Fruit fly (Drosophila melanogaster) whole organism, embryonic: ENCODE measurements around the gene Drgx.

Source experiments
- Atf3 ChIP-seq: fragments of 200-800 bp; sonication (Bioruptor generic); optimal IDR thresholded peaks from 3 replicates; lab custom pipeline; 2016; ENCODE audit warnings: missing biosample characterization, missing genetic modification characterization
- BEAF-32 ChIP-seq: fragments of 200-800 bp; sonication (Bioruptor generic); optimal IDR thresholded peaks from 3 replicates; lab custom pipeline; 2017; ENCODE audit warnings: missing biosample characterization, missing genetic modification characterization, mild to moderate bottlenecking, moderate library complexity, missing genetic modification reagents
- BtbVII ChIP-seq: fragments of 200-800 bp; sonication (Bioruptor generic); optimal IDR thresholded peaks from 3 replicates; lab custom pipeline; 2017; ENCODE audit warnings: missing biosample characterization, mild to moderate bottlenecking, missing genetic modification characterization
- CG10366 ChIP-seq: fragments of 200-800 bp; sonication (Bioruptor generic); IDR thresholded peaks from 2 replicates; pipeline ENCODE4 v1.3.6; 2022; ENCODE audit warnings: missing biosample characterization, missing genetic modification characterization
- CG11247 ChIP-seq: fragments of 200-800 bp; sonication (Bioruptor generic); IDR thresholded peaks from 2 replicates; pipeline ENCODE4 v1.3.6; 2022; ENCODE audit warnings: missing biosample characterization, missing genetic modification characterization
- CG11504 ChIP-seq: fragments of 200-800 bp; sonication (Bioruptor generic); optimal IDR thresholded peaks from 3 replicates; lab custom pipeline; 2019; ENCODE audit warnings: missing biosample characterization, mild to moderate bottlenecking, missing genetic modification characterization, moderate library complexity
- CG13123 ChIP-seq: fragments of 200-800 bp; sonication (Bioruptor generic); optimal IDR thresholded peaks from 2 replicates; lab custom pipeline; 2016; ENCODE audit warnings: missing biosample characterization, missing genetic modification characterization
- CG13424 ChIP-seq: fragments of 200-800 bp; sonication (Bioruptor generic); optimal IDR thresholded peaks from 2 replicates; lab custom pipeline; 2019; ENCODE audit warnings: missing biosample characterization, mild to moderate bottlenecking, missing genetic modification characterization, moderate library complexity
- CG13775 ChIP-seq: fragments of 200-800 bp; sonication (Bioruptor generic); optimal IDR thresholded peaks from 3 replicates; lab custom pipeline; 2017; ENCODE audit warnings: missing biosample characterization, mild to moderate bottlenecking, missing genetic modification characterization
- CG14014 ChIP-seq: fragments of 200-800 bp; sonication (Bioruptor generic); IDR thresholded peaks from 2 replicates; pipeline ENCODE4 v1.3.6; 2022; ENCODE audit warnings: missing biosample characterization, missing genetic modification characterization
- CG14667 ChIP-seq: fragments of 200-800 bp; sonication (Bioruptor generic); IDR thresholded peaks from 2 replicates; pipeline ENCODE4 v1.3.6; 2022; ENCODE audit warnings: missing biosample characterization, missing genetic modification characterization
- CG1529 ChIP-seq: fragments of 200-800 bp; sonication (Bioruptor generic); optimal IDR thresholded peaks from 3 replicates; lab custom pipeline; 2018; ENCODE audit warnings: missing biosample characterization, missing genetic modification characterization
- CG1602 ChIP-seq: fragments of 200-800 bp; sonication (Bioruptor generic); optimal IDR thresholded peaks from 3 replicates; lab custom pipeline; 2016; ENCODE audit warnings: missing biosample characterization, missing genetic modification characterization
- CG17802 ChIP-seq: fragments of 200-800 bp; sonication (Bioruptor generic); optimal IDR thresholded peaks from 2 replicates; lab custom pipeline; 2018; ENCODE audit warnings: missing biosample characterization, mild to moderate bottlenecking, missing genetic modification characterization, moderate library complexity
- CG18764 ChIP-seq: fragments of 200-800 bp; sonication (Bioruptor generic); optimal IDR thresholded peaks from 3 replicates; lab custom pipeline; 2016; ENCODE audit warnings: missing biosample characterization, missing genetic modification characterization
- CG3163 ChIP-seq: fragments of 200-800 bp; sonication (Bioruptor generic); optimal IDR thresholded peaks from 3 replicates; lab custom pipeline; 2016; ENCODE audit warnings: missing biosample characterization, missing genetic modification characterization
- CG3726 ChIP-seq: fragments of 200-800 bp; sonication (Bioruptor generic); IDR thresholded peaks from 3 replicates; pipeline ENCODE4, ENCODE4 v1.3.6; 2022; ENCODE audit warnings: missing biosample characterization, missing genetic modification characterization
- CG4854 ChIP-seq: fragments of 200-800 bp; sonication (Bioruptor generic); optimal IDR thresholded peaks from 2 replicates; lab custom pipeline; 2016; ENCODE audit warnings: missing biosample characterization, missing genetic modification characterization, inconsistent platforms
- CG8944 ChIP-seq: fragments of 200-800 bp; sonication (Bioruptor generic); optimal IDR thresholded peaks from 3 replicates; lab custom pipeline; 2016; ENCODE audit warnings: missing biosample characterization, missing genetic modification characterization
- CTCF ChIP-seq: fragments of 200-800 bp; sonication (Bioruptor generic); optimal IDR thresholded peaks from 2 replicates; lab custom pipeline; 2017; ENCODE audit warnings: missing biosample characterization, mild to moderate bottlenecking, missing genetic modification characterization, moderate library complexity
- Dp ChIP-seq: fragments of 200-800 bp; sonication (Bioruptor generic); optimal IDR thresholded peaks from 2 replicates; lab custom pipeline; 2018; ENCODE audit warnings: missing biosample characterization, mild to moderate bottlenecking, missing genetic modification characterization, moderate library complexity
- Fer3 ChIP-seq: fragments of 200-800 bp; sonication (Bioruptor generic); optimal IDR thresholded peaks from 2 replicates; lab custom pipeline; 2018; ENCODE audit warnings: missing biosample characterization, mild to moderate bottlenecking, missing genetic modification characterization, moderate library complexity
- GATAe ChIP-seq: fragments of 200-800 bp; sonication (Bioruptor generic); conservative IDR thresholded peaks from 2 replicates; pipeline ENCODE4 v1.3.6; 2022; ENCODE audit warnings: missing biosample characterization, missing genetic modification characterization
- HLH4C ChIP-seq: fragments of 200-800 bp; sonication (Bioruptor generic); IDR thresholded peaks from 3 replicates; pipeline ENCODE4 v1.3.6; 2022; ENCODE audit warnings: missing biosample characterization, missing genetic modification characterization; ENCODE audit not compliant: partially characterized antibody
- HmgZ ChIP-seq: fragments of 200-800 bp; sonication (Bioruptor generic); optimal IDR thresholded peaks from 2 replicates; lab custom pipeline; 2018; ENCODE audit warnings: missing biosample characterization, mild to moderate bottlenecking, missing genetic modification characterization
- Hr39 ChIP-seq: fragments of >200 bp; optimal IDR thresholded peaks from 2 replicates; lab custom pipeline; 2017
- Hsf ChIP-seq: fragments of 200-800 bp; sonication (Bioruptor generic); optimal IDR thresholded peaks from 3 replicates; lab custom pipeline; 2016; ENCODE audit warnings: missing biosample characterization, missing genetic modification characterization
- Meics ChIP-seq: fragments of 200-800 bp; sonication (Bioruptor generic); optimal IDR thresholded peaks from 2 replicates; lab custom pipeline; 2017; ENCODE audit warnings: missing biosample characterization, mild to moderate bottlenecking, missing genetic modification characterization
- Mrtf ChIP-seq: fragments of 200-800 bp; sonication (Bioruptor generic); IDR thresholded peaks from 3 replicates; pipeline ENCODE4 v1.3.6; 2022; ENCODE audit warnings: missing biosample characterization, missing genetic modification characterization
- NK7.1 ChIP-seq: fragments of 200-800 bp; sonication (Bioruptor generic); optimal IDR thresholded peaks from 3 replicates; lab custom pipeline; 2016; ENCODE audit warnings: missing biosample characterization, missing genetic modification characterization
- Nf-YC ChIP-seq: fragments of 200-800 bp; optimal IDR thresholded peaks from 3 replicates; lab custom pipeline; 2019; ENCODE audit warnings: missing biosample characterization, mild to moderate bottlenecking, missing genetic modification characterization, moderate library complexity
- Scr ChIP-seq: fragments of 200-800 bp; sonication (Bioruptor generic); IDR thresholded peaks from 2 replicates; pipeline ENCODE4 v1.3.6; 2022; ENCODE audit warnings: missing biosample characterization, missing genetic modification characterization; ENCODE audit not compliant: partially characterized antibody
- Usf ChIP-seq: fragments of 200-800 bp; sonication (Bioruptor generic); optimal IDR thresholded peaks from 2 replicates; lab custom pipeline; 2017; ENCODE audit warnings: missing genotype, missing biosample characterization, missing genetic modification characterization
- ac ChIP-seq: fragments of 200-800 bp; sonication (Bioruptor generic); optimal IDR thresholded peaks from 3 replicates; lab custom pipeline; 2017; ENCODE audit warnings: missing biosample characterization, mild to moderate bottlenecking, missing genetic modification characterization
- caup ChIP-seq: fragments of 200-800 bp; sonication (Bioruptor generic); optimal IDR thresholded peaks from 3 replicates; lab custom pipeline; 2017; ENCODE audit warnings: missing biosample characterization, mild to moderate bottlenecking, missing genetic modification characterization, moderate library complexity; ENCODE audit not compliant: severe bottlenecking
- croc ChIP-seq: fragments of 200-800 bp; sonication (Bioruptor generic); conservative IDR thresholded peaks from 3 replicates; pipeline ENCODE4 v1.3.6; 2022; ENCODE audit warnings: missing biosample characterization, missing genetic modification characterization
- crol ChIP-seq: fragments of 200-800 bp; sonication (Bioruptor generic); IDR thresholded peaks from 2 replicates; pipeline ENCODE4 v1.3.6; 2022; ENCODE audit warnings: missing biosample characterization, missing genetic modification characterization
- dysf ChIP-seq: fragments of 200-800 bp; sonication (Bioruptor generic); IDR thresholded peaks from 3 replicates; pipeline ENCODE4 v1.3.6; 2022; ENCODE audit warnings: missing biosample characterization, missing genetic modification characterization
- fru ChIP-seq: fragments of >200 bp; optimal IDR thresholded peaks from 2 replicates; lab custom pipeline; 2017
- gcm ChIP-seq: fragments of 200-800 bp; sonication (Bioruptor generic); optimal IDR thresholded peaks from 2 replicates; lab custom pipeline; 2019; ENCODE audit warnings: missing biosample characterization, mild to moderate bottlenecking, missing genetic modification characterization, moderate library complexity
- ind ChIP-seq: fragments of 200-800 bp; sonication (Bioruptor generic); optimal IDR thresholded peaks from 3 replicates; lab custom pipeline; 2016; ENCODE audit warnings: missing biosample characterization, missing genetic modification characterization
- jing ChIP-seq: fragments of 200-800 bp; sonication (Bioruptor generic); optimal IDR thresholded peaks from 2 replicates; lab custom pipeline; 2018; ENCODE audit warnings: missing biosample characterization, mild to moderate bottlenecking, missing genetic modification characterization
- kah ChIP-seq: fragments of 200-800 bp; sonication (Bioruptor generic); optimal IDR thresholded peaks from 2 replicates; lab custom pipeline; 2018; ENCODE audit warnings: missing biosample characterization, mild to moderate bottlenecking, missing genetic modification characterization
- odd ChIP-seq: fragments of 200-800 bp; sonication (Bioruptor generic); optimal IDR thresholded peaks from 2 replicates; lab custom pipeline; 2017; ENCODE audit warnings: missing biosample characterization, mild to moderate bottlenecking, missing genetic modification characterization
- pros ChIP-seq: fragments of 200-800 bp; sonication (Bioruptor generic); optimal IDR thresholded peaks from 3 replicates; lab custom pipeline; 2019; ENCODE audit warnings: missing biosample characterization, mild to moderate bottlenecking, missing genetic modification characterization, moderate library complexity
- pum ChIP-seq: fragments of 200-800 bp; sonication (Bioruptor generic); optimal IDR thresholded peaks from 2 replicates; lab custom pipeline; 2016; ENCODE audit warnings: missing biosample characterization, missing genetic modification characterization
- ranshi ChIP-seq: fragments of 200-800 bp; sonication (Bioruptor generic); IDR thresholded peaks from 2 replicates; pipeline ENCODE4 v1.3.6; 2022; ENCODE audit warnings: missing biosample characterization, missing genetic modification characterization
- seq ChIP-seq: fragments of 200-800 bp; sonication (Bioruptor generic); IDR thresholded peaks from 2 replicates; pipeline ENCODE4 v1.3.6; 2022; ENCODE audit warnings: missing biosample characterization, missing genetic modification characterization
- slp2 ChIP-seq: fragments of 200-800 bp; sonication (Bioruptor generic); optimal IDR thresholded peaks from 2 replicates; lab custom pipeline; 2016; ENCODE audit warnings: missing biosample characterization, missing genetic modification characterization
- sob ChIP-seq: fragments of 200-800 bp; sonication (Bioruptor generic); IDR thresholded peaks from 2 replicates; pipeline ENCODE4 v1.3.6; 2022; ENCODE audit warnings: missing biosample characterization, missing genetic modification characterization
- tap ChIP-seq: fragments of 200-800 bp; optimal IDR thresholded peaks from 3 replicates; lab custom pipeline; 2019; ENCODE audit warnings: missing biosample characterization, mild to moderate bottlenecking, missing genetic modification characterization, moderate library complexity
- tin ChIP-seq: fragments of 200-800 bp; sonication (Bioruptor generic); optimal IDR thresholded peaks from 3 replicates; lab custom pipeline; 2016; ENCODE audit warnings: missing biosample characterization, missing genetic modification characterization
- unpg ChIP-seq: fragments of 200-800 bp; sonication (Bioruptor generic); optimal IDR thresholded peaks from 3 replicates; lab custom pipeline; 2018; ENCODE audit warnings: missing biosample characterization, mild to moderate bottlenecking, missing genetic modification characterization, moderate library complexity

Gene Drgx

DNA sequence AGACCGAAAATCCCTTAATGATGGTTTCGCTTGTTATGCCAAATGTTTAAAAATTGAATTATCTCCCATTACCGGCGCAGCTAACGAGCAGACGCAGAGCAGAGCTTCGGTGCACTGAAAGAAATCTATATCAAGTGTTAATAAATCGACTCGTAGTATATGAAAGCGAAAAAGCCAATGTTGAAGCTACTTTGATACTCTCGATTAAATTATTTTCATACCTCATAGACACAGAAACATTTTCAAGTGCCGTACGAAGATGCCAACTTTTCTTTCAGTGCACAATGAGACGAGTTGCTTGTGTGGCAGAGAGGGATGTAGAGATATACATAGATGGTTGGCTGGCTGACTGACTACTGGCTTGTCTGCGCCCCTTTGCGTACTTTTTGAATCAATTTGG, 13.2 kb downstream of the Drgx start (continued):
- TF ChIP-seq ranshi (no peak), CG13424 (no peak), CG3726 (GFP tag; lab: Robert Waterston, UW) (no peak), CG3163 (GFP tag; lab: Kevin White, UChicago) (no peak), Nf-YC (tag; lab: Kevin White, UChicago) (no peak), HLH4C (no peak), CG4854 (GFP tag; lab: Kevin White, UChicago) (no peak), kah (no peak), Atf3 (GFP tag; lab: Kevin White, UChicago) (no peak), ind (GFP tag; lab: Kevin White, UChicago) (no peak), Fer3 (no peak), CG17802 (tag; lab: Kevin White, UChicago) (peak; percentile 15), BtbVII (GFP tag; lab: Kevin White, UChicago) (no peak), CG11504 (tag; lab: Kevin White, UChicago) (no peak), CG13775 (GFP tag; lab: Kevin White, UChicago) (no peak), Hr39 (lab: Kevin White, UChicago) (no peak), gcm (GFP tag; lab: Kevin White, UChicago) (no peak), Dp (GFP tag; lab: Kevin White, UChicago) (no peak), CG10366 (no peak), CG1602 (GFP tag; lab: Kevin White, UChicago) (no peak), sob (GFP tag; lab: Robert Waterston, UW) (no peak; the same call in 1 of the 2 replicates), pum (GFP tag; lab: Kevin White, UChicago) (peak; percentile 19), CG1529 (GFP tag; lab: Kevin White, UChicago) (no peak), tin (GFP tag; lab: Kevin White, UChicago) (peak; percentile 31), dysf (GFP tag; lab: Robert Waterston, UW) (no peak), CG18764 (GFP tag; lab: Kevin White, UChicago) (no peak), GATAe (no peak), croc (GFP tag; lab: Robert Waterston, UW) (peak; percentile 59), HmgZ (tag; lab: Kevin White, UChicago) (no peak)

DNA sequence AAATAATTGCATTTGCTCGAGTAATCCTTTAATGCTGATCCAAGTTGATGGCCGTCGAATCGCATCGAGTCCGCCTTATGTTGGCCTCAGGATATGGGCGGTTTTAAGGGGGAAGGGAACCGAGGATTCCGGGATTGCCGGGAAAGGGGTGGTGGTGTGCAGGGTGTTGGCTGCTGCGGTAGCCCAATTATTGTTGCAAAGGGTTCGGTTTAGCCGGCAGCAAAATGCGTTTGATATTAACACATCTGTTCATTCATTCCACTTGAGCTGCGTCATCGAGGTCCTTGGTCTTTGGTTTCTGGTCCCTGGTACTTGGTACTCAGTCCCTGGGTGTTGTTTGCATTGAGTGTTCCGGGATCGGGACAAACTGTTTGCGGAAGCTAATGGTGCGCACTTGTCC, 18.8 kb downstream of the Drgx start:
- TF ChIP-seq fru (lab: Kevin White, UChicago) (no peak), crol (GFP tag; lab: Robert Waterston, UW) (peak; percentile 31; the same call in 1 of the 2 replicates), Hsf (GFP tag; lab: Kevin White, UChicago) (no peak), ac (GFP tag; lab: Kevin White, UChicago) (no peak), pros (GFP tag; lab: Kevin White, UChicago) (peak; percentile 57), Mrtf (0 out of 3 replicates have a peak, but pooled peaks have one; percentile 11), tap (tag; lab: Kevin White, UChicago) (peak; percentile 50), Usf (GFP tag; lab: Kevin White, UChicago) (no peak)

DNA sequence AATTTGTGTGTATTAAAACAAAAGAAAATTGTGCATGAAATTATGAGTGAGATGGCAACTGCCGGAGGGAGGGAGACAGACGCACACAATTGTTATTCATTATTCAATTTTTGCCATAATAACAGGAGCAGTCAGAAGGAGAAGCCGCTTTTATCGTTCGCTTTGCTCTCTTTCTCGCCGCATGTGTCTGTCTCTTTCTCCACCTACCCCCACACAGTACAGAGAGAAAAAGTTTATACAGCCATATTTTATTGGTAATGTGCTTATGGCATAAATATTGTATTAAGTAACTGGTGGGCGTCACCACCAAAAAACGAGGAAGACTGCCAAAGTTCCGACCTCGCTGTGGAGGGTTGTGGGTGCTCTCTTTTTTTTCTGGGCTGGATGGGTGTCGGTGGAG, 19.9 kb downstream of the Drgx start:
- TF ChIP-seq NK7.1 (GFP tag; lab: Kevin White, UChicago) (no peak), slp2 (no peak), CG8944 (GFP tag; lab: Kevin White, UChicago) (no peak), Scr (GFP tag; lab: Robert Waterston, UW) (no peak), CG11247 (GFP tag; lab: Robert Waterston, UW) (no peak), unpg (GFP tag; lab: Kevin White, UChicago) (no peak), jing (GFP tag; lab: Kevin White, UChicago) (no peak), CG14014 (GFP tag; lab: Robert Waterston, UW) (no peak), seq (GFP tag; lab: Robert Waterston, UW) (peak; percentile 74; the same call in 1 of the 2 replicates), CG13123 (no peak), caup (GFP tag; lab: Kevin White, UChicago) (no peak), Meics (GFP tag; lab: Kevin White, UChicago) (no peak), odd (GFP tag; lab: Kevin White, UChicago) (no peak), CTCF (GFP tag; lab: Kevin White, UChicago) (no peak), CG14667 (GFP tag; lab: Robert Waterston, UW) (no peak), BEAF-32 (GFP tag; lab: Kevin White, UChicago) (no peak)
